Worm (Caenorhabditis elegans) whole organism, L1 larva: ENCODE results near the gene W08E12.4.

Experiments
- C16A3.4 ChIP-seq: fragments of 150-350 bp; optimal IDR thresholded peaks from 2 replicates; lab custom pipeline; 2014; ENCODE audit warnings: missing biosample characterization, missing genetic modification characterization
- F16B12.6 ChIP-seq: fragments of 150-350 bp; optimal IDR thresholded peaks from 2 replicates; lab custom pipeline; 2014; ENCODE audit warnings: missing biosample characterization, missing genetic modification characterization
- aha-1 ChIP-seq: fragments of 150-350 bp; optimal IDR thresholded peaks from 2 replicates; lab custom pipeline; 2014; ENCODE audit warnings: missing biosample characterization, missing genetic modification characterization
- alr-1 ChIP-seq: fragments of 200-800 bp; sonication (Bioruptor generic); optimal IDR thresholded peaks from 2 replicates; lab custom pipeline; 2018; ENCODE audit warnings: borderline replicate concordance, mild to moderate bottlenecking, missing genetic modification characterization, missing compliant biosample characterization
- aly-2 ChIP-seq: fragments of 150-350 bp; optimal IDR thresholded peaks from 2 replicates; lab custom pipeline; 2014; ENCODE audit warnings: missing biosample characterization, missing genetic modification characterization
- blmp-1 ChIP-seq: fragments of 150-350 bp; optimal IDR thresholded peaks from 2 replicates; lab custom pipeline; 2014; ENCODE audit warnings: missing biosample characterization, missing genetic modification characterization
- ceh-63 ChIP-seq: fragments of 200-800 bp; sonication (Bioruptor generic); optimal IDR thresholded peaks from 2 replicates; lab custom pipeline; 2018; ENCODE audit warnings: mild to moderate bottlenecking, missing genetic modification characterization, missing compliant biosample characterization
- ceh-82 ChIP-seq, 3 experiments: fragments of 150-350 bp in 1 of 3; sonication (generic microtip) in 2 of 3; optimal IDR thresholded peaks; 2 replicates each; lab custom pipeline; 2014 to 2017; ENCODE audit warnings: missing biosample characterization in 3 of 3, missing genetic modification characterization in 3 of 3
- ceh-90 ChIP-seq: sonication (generic microtip); optimal IDR thresholded peaks from 2 replicates; lab custom pipeline; 2016; ENCODE audit warnings: missing genetic modification characterization, missing compliant biosample characterization
- ces-1 ChIP-seq: fragments of 150-350 bp; optimal IDR thresholded peaks from 2 replicates; lab custom pipeline; 2014; ENCODE audit warnings: missing biosample characterization, missing genetic modification reagents, missing genetic modification characterization
- dpl-1 ChIP-seq, 3 experiments: fragments of 150-350 bp in 2 of 3; sonication (generic microtip) in 1 of 3; optimal IDR thresholded peaks; 2 replicates each; lab custom pipeline; 2014 to 2017; ENCODE audit warnings: missing biosample characterization in 3 of 3, missing genetic modification characterization in 3 of 3, missing genetic modification reagents in 3 of 3
- egl-13 ChIP-seq: sonication (generic microtip); optimal IDR thresholded peaks from 2 replicates; lab custom pipeline; 2016; ENCODE audit warnings: missing genotype, missing genetic modification reagents, missing genetic modification characterization, missing compliant biosample characterization
- egl-27 ChIP-seq, 2 experiments: fragments of 150-350 bp in 1 of 2; sonication (generic microtip); optimal IDR thresholded peaks; 3 replicates each; lab custom pipeline; 2017 to 2018; ENCODE audit warnings: missing biosample characterization in 2 of 2, missing genetic modification characterization in 2 of 2, missing genetic modification reagents in 2 of 2
- elt-2 ChIP-seq: sonication (generic microtip); optimal IDR thresholded peaks from 2 replicates; lab custom pipeline; 2016; ENCODE audit warnings: missing genetic modification characterization, mild to moderate bottlenecking, inconsistent platforms, missing compliant biosample characterization, missing genetic modification reagents
- ets-5 ChIP-seq: fragments of 200-800 bp; sonication (Bioruptor generic); IDR thresholded peaks from 2 replicates; pipeline ENCODE4 v1.3.6; 2022; ENCODE audit warnings: missing genetic modification characterization, missing compliant biosample characterization
- fkh-8 ChIP-seq: sonication (generic microtip); optimal IDR thresholded peaks from 2 replicates; lab custom pipeline; 2016; ENCODE audit warnings: mild to moderate bottlenecking, missing genetic modification characterization, missing compliant biosample characterization
- fos-1 ChIP-seq: fragments of 150-350 bp; optimal IDR thresholded peaks from 2 replicates; lab custom pipeline; 2014; ENCODE audit warnings: missing biosample characterization, missing genetic modification characterization
- grh-1 ChIP-seq: fragments of 200-800 bp; sonication (Bioruptor generic); IDR thresholded peaks from 2 replicates; pipeline ENCODE4 v1.3.6; 2022; ENCODE audit warnings: missing genetic modification reagents, missing genetic modification characterization, missing compliant biosample characterization
- hlh-4 ChIP-seq: sonication (generic microtip); optimal IDR thresholded peaks from 2 replicates; lab custom pipeline; 2016; ENCODE audit warnings: mild to moderate bottlenecking, missing genetic modification characterization, missing compliant biosample characterization
- isw-1 ChIP-seq: fragments of 200-800 bp; sonication (Bioruptor generic); IDR thresholded peaks from 2 replicates; pipeline ENCODE4 v1.3.6; 2022; ENCODE audit warnings: missing genetic modification characterization, missing compliant biosample characterization
- lin-39 ChIP-seq: fragments of 150-350 bp; optimal IDR thresholded peaks from 2 replicates; lab custom pipeline; 2014; ENCODE audit warnings: missing biosample characterization, missing genetic modification reagents, missing genetic modification characterization
- mab-9 ChIP-seq: fragments of 200-800 bp; sonication (Bioruptor generic); IDR thresholded peaks from 2 replicates; pipeline ENCODE4 v1.3.6; 2022; ENCODE audit warnings: missing genetic modification reagents, missing genetic modification characterization, missing compliant biosample characterization
- mdl-1 ChIP-seq, 2 experiments: fragments of 150-350 bp; optimal IDR thresholded peaks; 2 replicates each; lab custom pipeline; 2014 to 2017; ENCODE audit warnings: missing biosample characterization in 2 of 2, missing genetic modification characterization in 2 of 2, inconsistent platforms in 1 of 2
- mef-2 ChIP-seq: fragments of 150-350 bp; optimal IDR thresholded peaks from 2 replicates; lab custom pipeline; 2014; ENCODE audit warnings: missing biosample characterization, missing genetic modification characterization
- mep-1 ChIP-seq: fragments of 150-350 bp; optimal IDR thresholded peaks from 2 replicates; lab custom pipeline; 2014; ENCODE audit warnings: missing biosample characterization, missing genetic modification characterization
- nhr-20 ChIP-seq: sonication (generic microtip); optimal IDR thresholded peaks from 2 replicates; lab custom pipeline; 2016; ENCODE audit warnings: mild to moderate bottlenecking, missing genetic modification characterization, missing compliant biosample characterization
- nhr-28 ChIP-seq: fragments of 150-350 bp; optimal IDR thresholded peaks from 2 replicates; lab custom pipeline; 2014; ENCODE audit warnings: missing biosample characterization, missing genetic modification characterization
- nhr-76 ChIP-seq: sonication (generic microtip); optimal IDR thresholded peaks from 2 replicates; lab custom pipeline; 2017; ENCODE audit warnings: missing biosample characterization, missing genetic modification characterization
- nhr-85 ChIP-seq: sonication (generic microtip); peaks from one replicate; lab custom pipeline; 2016; ENCODE audit warnings: missing genetic modification characterization, inconsistent platforms, missing compliant biosample characterization
- nhr-90 ChIP-seq: sonication (generic microtip); optimal IDR thresholded peaks from 2 replicates; lab custom pipeline; 2016; ENCODE audit warnings: mild to moderate bottlenecking, missing genetic modification characterization, missing compliant biosample characterization; ENCODE audit not compliant: poor library complexity
- pqm-1 ChIP-seq: sonication (generic microtip); optimal IDR thresholded peaks from 3 replicates; lab custom pipeline; 2017; ENCODE audit warnings: missing biosample characterization, missing genetic modification characterization
- snu-23 ChIP-seq: sonication (generic microtip); optimal IDR thresholded peaks from 2 replicates; lab custom pipeline; 2016; ENCODE audit warnings: missing genetic modification characterization, missing compliant biosample characterization
- sptf-1 ChIP-seq: fragments of 150-350 bp; optimal IDR thresholded peaks from 2 replicates; lab custom pipeline; 2014; ENCODE audit warnings: missing biosample characterization, missing genetic modification characterization
- sup-37 ChIP-seq: fragments of 200-800 bp; sonication (Bioruptor generic); optimal IDR thresholded peaks from 2 replicates; lab custom pipeline; 2018; ENCODE audit warnings: mild to moderate bottlenecking, missing genetic modification characterization, missing compliant biosample characterization
- tlp-1 ChIP-seq: fragments of 150-350 bp; optimal IDR thresholded peaks from 2 replicates; lab custom pipeline; 2014; ENCODE audit warnings: missing biosample characterization, missing genetic modification characterization
- unc-30 ChIP-seq: sonication (generic microtip); optimal IDR thresholded peaks from 2 replicates; lab custom pipeline; 2017; ENCODE audit warnings: missing biosample characterization, missing genetic modification characterization
- unc-62 ChIP-seq: fragments of 150-350 bp; optimal IDR thresholded peaks from 2 replicates; lab custom pipeline; 2014; ENCODE audit warnings: missing biosample characterization, missing genetic modification reagents, missing genetic modification characterization
- unc-98 ChIP-seq: fragments of 200-800 bp; sonication (Bioruptor generic); IDR thresholded peaks from 2 replicates; pipeline ENCODE4 v1.3.6; 2022; ENCODE audit warnings: missing genetic modification characterization, missing compliant biosample characterization
- xbp-1 ChIP-seq: sonication (generic microtip); optimal IDR thresholded peaks from 2 replicates; lab custom pipeline; 2016; ENCODE audit warnings: missing genetic modification characterization, missing compliant biosample characterization

Gene W08E12.4

ce11 chrIV:3273295-3273694 is 28.9 kb upstream of the W08E12.4 start, which contains the start of gene T26C12.3:
TSS of gene T26C12.3 (minus strand) at chrIV:3273395.
- TF ChIP-seq egl-13 (tag; lab: Kevin White, UChicago) (no peak), ets-5 (no peak), egl-27 (tag; optimal IDR thresholded peaks at IDR 0.05; lab: Kevin White, UChicago) (no peak), sup-37 (GFP tag; lab: Kevin White, UChicago) (no peak), nhr-90 (tag; lab: Kevin White, UChicago) (no peak), ceh-63 (GFP tag; lab: Kevin White, UChicago) (no peak), sptf-1 (no peak), isw-1 (no peak), F16B12.6 (tag; lab: Kevin White, UChicago) (no peak), fos-1 (tag; lab: Kevin White, UChicago) (no peak), hlh-4 (no peak), mep-1 (tag; lab: Kevin White, UChicago) (no peak)

- TF ChIP-seq fos-1 (tag; lab: Kevin White, UChicago) = no peak
- TF ChIP-seq fkh-8 = no peak
- no peak for TF ChIP-seq tlp-1 (tag; lab: Kevin White, UChicago)
These were observed 23.3 kb upstream of the W08E12.4 start for ce11 chrIV:3278822-3279221.

- TF ChIP-seq hlh-4 (no peak), nhr-28 (tag; lab: Kevin White, UChicago) (no peak), aly-2 (tag; lab: Kevin White, UChicago) (no peak), aha-1 (tag; lab: Kevin White, UChicago) (no peak), dpl-1 (GFP tag; optimal IDR thresholded peaks at IDR 0.05; lab: Kevin White, UChicago) (no peak), grh-1 (GFP tag; lab: Robert Waterston, UW) (no peak), snu-23 (no peak), mab-9 (no peak)
These were observed 12.9 kb upstream of the W08E12.4 start, which contains the start of gene gcy-23 for ce11 chrIV:3289237-3289636. TSS of gene gcy-23 (minus strand) at chrIV:3289337.

ce11 chrIV:3291977-3292561 is 10.1 kb upstream of the W08E12.4 start, which contains the start of gene W08E12.8:
TSS of gene W08E12.8 (plus strand) at chrIV:3292371.
- TF ChIP-seq unc-98 (GFP tag; lab: Robert Waterston, UW) (no peak), elt-2 (no peak), ces-1 (GFP tag; lab: Kevin White, UChicago) (no peak), nhr-20 (tag; lab: Kevin White, UChicago) (no peak), hlh-4 (no peak), sup-37 (GFP tag; lab: Kevin White, UChicago) (no peak), blmp-1 (tag; lab: Kevin White, UChicago) (peak; percentile 26), ceh-82 (tag; optimal IDR thresholded peaks at IDR 0.05; lab: Kevin White, UChicago) (no peak), snu-23 (peak; percentile 5), xbp-1 (tag; lab: Kevin White, UChicago) (no peak), mdl-1 (tag; optimal IDR thresholded peaks at IDR 0.05; lab: Kevin White, UChicago) (no peak), mef-2 (no peak), lin-39 (no peak), unc-30 (tag; lab: Kevin White, UChicago) (no peak), mab-9 (no peak), pqm-1 (tag; lab: Kevin White, UChicago) (no peak), ceh-90 (tag; lab: Kevin White, UChicago) (no peak), fos-1 (tag; lab: Kevin White, UChicago) (no peak), nhr-76 (tag; lab: Kevin White, UChicago) (no peak), nhr-85 (tag; lab: Kevin White, UChicago) (peak; percentile 70), C16A3.4 (no peak), alr-1 (tag; lab: Kevin White, UChicago) (no peak), nhr-28 (tag; lab: Kevin White, UChicago) (no peak), unc-62 (no peak)
